Fruit fly (Drosophila melanogaster) whole organism, prepupa: ENCODE data around the gene CG14220.
A peak's percentile ranks its signal among the peaks of the same experiment; 100 is the strongest.

Source experiments
- CG10669 ChIP-seq: fragments of 200-800 bp; sonication (Bioruptor generic); optimal IDR thresholded peaks from 3 replicates; lab custom pipeline; 2018; ENCODE audit warnings: missing biosample characterization, mild to moderate bottlenecking, missing genetic modification characterization, moderate library complexity
- CG11294 ChIP-seq: fragments of 200-800 bp; sonication (Bioruptor generic); IDR thresholded peaks from 2 replicates; pipeline ENCODE4 v1.3.6; 2022; ENCODE audit warnings: missing biosample characterization, missing genetic modification characterization
- CG11902 ChIP-seq: fragments of 200-800 bp; sonication (Bioruptor generic); optimal IDR thresholded peaks from 3 replicates; lab custom pipeline; 2016; ENCODE audit warnings: missing biosample characterization, missing genetic modification characterization
- CG15336 ChIP-seq: fragments of 200-800 bp; sonication (Bioruptor generic); IDR thresholded peaks from 2 replicates; pipeline ENCODE4 v1.3.6; 2022; ENCODE audit warnings: missing biosample characterization, missing genetic modification characterization
- CG1621 ChIP-seq: fragments of 200-800 bp; sonication (Bioruptor generic); optimal IDR thresholded peaks from 3 replicates; lab custom pipeline; 2018; ENCODE audit warnings: missing biosample characterization, mild to moderate bottlenecking, missing genetic modification characterization
- CG16779 ChIP-seq: fragments of 200-800 bp; sonication (Bioruptor generic); optimal IDR thresholded peaks from 3 replicates; lab custom pipeline; 2017; ENCODE audit warnings: missing biosample characterization, mild to moderate bottlenecking, missing genetic modification characterization
- CG3032 ChIP-seq: fragments of 200-800 bp; optimal IDR thresholded peaks from 2 replicates; lab custom pipeline; 2019; ENCODE audit warnings: missing biosample characterization, mild to moderate bottlenecking, missing genetic modification characterization, moderate library complexity
- CG32006 ChIP-seq: fragments of 200-800 bp; sonication (Bioruptor generic); optimal IDR thresholded peaks from 3 replicates; lab custom pipeline; 2017; ENCODE audit warnings: missing biosample characterization, mild to moderate bottlenecking, missing genetic modification characterization
- CG34406 ChIP-seq: fragments of 200-800 bp; sonication (Bioruptor generic); optimal IDR thresholded peaks from 3 replicates; lab custom pipeline; 2016; ENCODE audit warnings: missing biosample characterization, missing genetic modification characterization
- CG3919 ChIP-seq: fragments of 200-800 bp; sonication (Bioruptor generic); optimal IDR thresholded peaks from 3 replicates; lab custom pipeline; 2016; ENCODE audit warnings: missing biosample characterization, missing genetic modification characterization
- CG4318 ChIP-seq: fragments of 200-800 bp; sonication (Bioruptor generic); optimal IDR thresholded peaks from 3 replicates; lab custom pipeline; 2017; ENCODE audit warnings: missing biosample characterization, mild to moderate bottlenecking, missing genetic modification characterization
- CG6163 ChIP-seq: fragments of 200-800 bp; sonication (Bioruptor generic); IDR thresholded peaks from 3 replicates; pipeline ENCODE4 v1.3.6; 2022; ENCODE audit warnings: missing biosample characterization, missing genetic modification characterization
- CG6808 ChIP-seq: fragments of 200-800 bp; sonication (Bioruptor generic); optimal IDR thresholded peaks from 3 replicates; lab custom pipeline; 2017; ENCODE audit warnings: missing biosample characterization, missing genetic modification characterization, mild to moderate bottlenecking, moderate library complexity, missing genetic modification reagents
- CG6854 ChIP-seq: fragments of 200-800 bp; sonication (Bioruptor generic); optimal IDR thresholded peaks from 2 replicates; lab custom pipeline; 2017; ENCODE audit warnings: missing biosample characterization, mild to moderate bottlenecking, missing genetic modification characterization
- CG8119 ChIP-seq: fragments of 200-800 bp; sonication (Bioruptor generic); IDR thresholded peaks from 3 replicates; pipeline ENCODE4 v1.3.6; 2022; ENCODE audit warnings: missing biosample characterization, missing genetic modification characterization
- CG8319 ChIP-seq: fragments of 200-800 bp; sonication (Bioruptor generic); optimal IDR thresholded peaks from 3 replicates; lab custom pipeline; 2016; ENCODE audit warnings: missing biosample characterization, missing genetic modification characterization
- CG9139 ChIP-seq: fragments of 200-800 bp; sonication (Bioruptor generic); optimal IDR thresholded peaks from 3 replicates; lab custom pipeline; 2017; ENCODE audit warnings: missing biosample characterization, mild to moderate bottlenecking, missing genetic modification characterization
- Eip78C ChIP-seq: fragments of 200-800 bp; sonication (Bioruptor generic); peaks from one replicate; lab custom pipeline; 2016; ENCODE audit warnings: missing biosample characterization, missing genetic modification characterization
- Eip93F ChIP-seq: fragments of 200-800 bp; sonication (Bioruptor generic); optimal IDR thresholded peaks from 2 replicates; lab custom pipeline; 2016; ENCODE audit warnings: missing biosample characterization, mild to moderate bottlenecking, missing genetic modification characterization
- Ets96B ChIP-seq: fragments of 200-800 bp; optimal IDR thresholded peaks from 2 replicates; lab custom pipeline; 2019; ENCODE audit warnings: missing biosample characterization, mild to moderate bottlenecking, missing genetic modification characterization, moderate library complexity
- Gug ChIP-seq: fragments of 200-800 bp; sonication (Bioruptor generic); IDR thresholded peaks from 2 replicates; pipeline ENCODE4 v1.3.6; 2022; ENCODE audit warnings: missing biosample characterization, missing genetic modification characterization
- Lpt ChIP-seq: fragments of 200-800 bp; sonication (Bioruptor generic); optimal IDR thresholded peaks from 3 replicates; lab custom pipeline; 2016; ENCODE audit warnings: missing biosample characterization, missing genetic modification characterization
- Met ChIP-seq: fragments of 200-800 bp; sonication (Bioruptor generic); optimal IDR thresholded peaks from 3 replicates; lab custom pipeline; 2016; ENCODE audit warnings: missing biosample characterization, missing genetic modification characterization
- Sox102F ChIP-seq: fragments of 200-800 bp; sonication (Bioruptor generic); optimal IDR thresholded peaks from 2 replicates; lab custom pipeline; 2016; ENCODE audit warnings: missing biosample characterization, mild to moderate bottlenecking, missing genetic modification characterization
- Sox14 ChIP-seq: fragments of 200-800 bp; sonication (Bioruptor generic); optimal IDR thresholded peaks from 3 replicates; lab custom pipeline; 2016; ENCODE audit warnings: missing biosample characterization, missing genetic modification characterization
- Sox15 ChIP-seq: fragments of 200-800 bp; sonication (Bioruptor generic); optimal IDR thresholded peaks from 3 replicates; lab custom pipeline; 2016; ENCODE audit warnings: missing biosample characterization, missing genetic modification characterization
- acj6 ChIP-seq: fragments of 200-800 bp; sonication (Bioruptor generic); optimal IDR thresholded peaks from 3 replicates; lab custom pipeline; 2016; ENCODE audit warnings: missing biosample characterization, missing genetic modification characterization
- dac ChIP-seq: fragments of 200-800 bp; sonication (Bioruptor generic); optimal IDR thresholded peaks from 2 replicates; lab custom pipeline; 2017; ENCODE audit warnings: missing biosample characterization, mild to moderate bottlenecking, missing genetic modification characterization
- dsx ChIP-seq: fragments of 200-800 bp; optimal IDR thresholded peaks from 3 replicates; lab custom pipeline; 2019; ENCODE audit warnings: missing biosample characterization, mild to moderate bottlenecking, missing genetic modification characterization, moderate library complexity; ENCODE audit not compliant: poor library complexity, severe bottlenecking
- eg ChIP-seq: fragments of 200-800 bp; sonication (Bioruptor generic); IDR thresholded peaks from 3 replicates; pipeline ENCODE4 v1.3.6; 2022; ENCODE audit warnings: missing biosample characterization, missing genetic modification characterization
- esn ChIP-seq: fragments of 200-800 bp; sonication (Bioruptor generic); optimal IDR thresholded peaks from 2 replicates; lab custom pipeline; 2016; ENCODE audit warnings: missing biosample characterization, mild to moderate bottlenecking, missing genetic modification characterization, moderate library complexity
- fd59A ChIP-seq: fragments of 200-800 bp; sonication (Bioruptor generic); optimal IDR thresholded peaks from 2 replicates; lab custom pipeline; 2017; ENCODE audit warnings: missing biosample characterization, mild to moderate bottlenecking, missing genetic modification characterization, missing genetic modification reagents
- fkh ChIP-seq: fragments of 200-800 bp; sonication (Bioruptor generic); optimal IDR thresholded peaks from 3 replicates; lab custom pipeline; 2017; ENCODE audit warnings: missing biosample characterization, mild to moderate bottlenecking, missing genetic modification characterization, moderate library complexity
- lz ChIP-seq: fragments of 200-800 bp; sonication (Bioruptor generic); optimal IDR thresholded peaks from 3 replicates; lab custom pipeline; 2016; ENCODE audit warnings: missing biosample characterization, missing genetic modification characterization
- net ChIP-seq: fragments of 200-800 bp; sonication (Bioruptor generic); optimal IDR thresholded peaks from 3 replicates; lab custom pipeline; 2016; ENCODE audit warnings: missing biosample characterization, missing genetic modification characterization
- ss ChIP-seq, 2 experiments: fragments of 200-800 bp; sonication (Bioruptor generic); optimal IDR thresholded peaks; 2 replicates in 1 of 2; 3 replicates in 1 of 2; lab custom pipeline; 2017 to 2018; ENCODE audit warnings: mild to moderate bottlenecking in 2 of 2, missing biosample characterization in 2 of 2, missing genetic modification characterization in 2 of 2, moderate library complexity in 1 of 2
- svp ChIP-seq: fragments of 200-800 bp; sonication (Bioruptor generic); peaks from one replicate; lab custom pipeline; 2016; ENCODE audit warnings: missing biosample characterization, missing genetic modification characterization
- vri ChIP-seq: fragments of 200-800 bp; sonication (Bioruptor generic); optimal IDR thresholded peaks from 3 replicates; lab custom pipeline; 2016; ENCODE audit warnings: missing biosample characterization, mild to moderate bottlenecking, missing genetic modification characterization

The CG14220 gene

dm6 chrX:19611226-19611625 is 9.6 kb upstream of the CG14220 start, which contains the start of the genes Shawn and Tyler:
Gene Shawn, plus strand, starts transcription at chrX:19611526.
Gene Tyler, plus strand, starts transcription at chrX:19611526.
- TF ChIP-seq Eip93F (GFP tag; lab: Kevin White, UChicago) (no peak), CG11902 (GFP tag; lab: Kevin White, UChicago) (no peak), CG4318 (GFP tag; lab: Kevin White, UChicago) (no peak), CG8119 (GFP tag; lab: Robert Waterston, UW) (no peak)
- TF ChIP-seq, all 60 proteins: peak for 0

DNA sequence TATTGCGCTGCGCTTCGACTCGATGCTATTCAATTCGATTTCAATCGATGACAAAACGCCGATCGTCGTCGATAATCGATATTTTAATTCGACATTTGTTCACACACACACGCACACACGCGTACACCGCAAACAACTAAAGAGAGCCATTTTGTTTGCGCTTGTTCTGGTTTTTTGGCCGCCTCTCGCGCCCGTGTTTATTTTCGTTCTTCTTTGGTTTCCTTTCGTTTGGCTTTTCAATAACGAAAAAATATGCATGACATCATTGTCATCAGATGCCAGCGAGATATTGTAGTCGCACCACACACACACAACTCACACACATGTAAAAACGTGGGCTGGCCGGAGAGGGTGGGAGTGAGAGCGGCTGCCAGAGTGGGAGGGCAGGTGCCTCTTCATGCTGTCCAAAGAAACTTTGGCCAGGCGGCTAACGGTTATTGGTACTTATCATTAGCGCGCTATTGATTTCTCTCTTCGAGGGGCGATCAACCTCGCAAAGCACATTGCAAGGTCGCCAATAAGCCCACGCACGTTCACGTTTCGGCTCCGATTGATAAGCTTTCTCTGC is 6.5 kb upstream of the CG14220 start:
- TF ChIP-seq dsx (no peak), Met (no peak), Eip78C (GFP tag; lab: Kevin White, UChicago) (peak; percentile 18), vri (GFP tag; lab: Kevin White, UChicago) (peak; percentile 57), fkh (peak; percentile 77), dac (GFP tag; lab: Kevin White, UChicago) (no peak), CG1621 (tag; lab: Kevin White, UChicago) (no peak)

DNA sequence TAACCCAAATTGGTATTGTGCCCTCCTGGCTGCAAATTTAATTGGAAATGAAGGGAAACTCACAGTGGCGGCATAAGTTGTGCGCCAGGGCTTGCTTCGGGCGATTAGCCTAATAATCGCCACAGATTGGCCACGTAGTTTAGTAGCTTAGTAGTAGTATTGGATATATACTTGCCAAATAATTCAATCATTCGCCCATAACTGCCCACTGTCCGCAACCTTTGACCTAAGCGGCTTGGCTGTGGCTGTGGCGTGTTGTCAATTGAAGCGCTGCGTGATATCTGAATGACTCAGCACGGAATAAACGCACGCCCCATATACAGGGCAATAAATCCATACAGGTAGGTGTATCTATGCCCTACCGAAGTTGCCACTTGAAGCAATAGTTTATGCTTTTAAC is 5.3 kb upstream of the CG14220 start:
- TF ChIP-seq svp (GFP tag; lab: Kevin White, UChicago), result peak; percentile 77
- TF ChIP-seq ss (GFP tag; optimal IDR thresholded peaks at IDR 0.05; lab: Kevin White, UChicago), result no peak

- TF ChIP-seq fd59A (GFP tag; lab: Kevin White, UChicago) (no peak), CG34406 (GFP tag; lab: Kevin White, UChicago) (no peak), Gug (GFP tag; lab: Robert Waterston, UW) (no peak), lz (GFP tag; lab: Kevin White, UChicago) (no peak), eg (GFP tag; lab: Robert Waterston, UW) (no peak), CG11294 (GFP tag; lab: Robert Waterston, UW) (no peak), CG15336 (no peak), Sox102F (GFP tag; lab: Kevin White, UChicago) (no peak)
Observed at dm6 chrX:19606558-19606957, 4.9 kb upstream of the CG14220 start.

dm6 chrX:19605915-19606314 is 4.3 kb upstream of the CG14220 start:
- TF ChIP-seq CG10669 (GFP tag; lab: Kevin White, UChicago) (no peak), CG9139 (GFP tag; lab: Kevin White, UChicago) (no peak), net (GFP tag; lab: Kevin White, UChicago) (peak; percentile 10), Sox102F (GFP tag; lab: Kevin White, UChicago) (no peak), Eip78C (GFP tag; lab: Kevin White, UChicago) (no peak), Gug (GFP tag; lab: Robert Waterston, UW) (no peak), CG6854 (GFP tag; lab: Kevin White, UChicago) (no peak), ss (GFP tag; optimal IDR thresholded peaks at IDR 0.05; lab: Kevin White, UChicago) (no peak), fd59A (GFP tag; lab: Kevin White, UChicago) (no peak), fkh (peak; percentile 37), CG11902 (GFP tag; lab: Kevin White, UChicago) (no peak), acj6 (GFP tag; lab: Kevin White, UChicago) (no peak)

DNA sequence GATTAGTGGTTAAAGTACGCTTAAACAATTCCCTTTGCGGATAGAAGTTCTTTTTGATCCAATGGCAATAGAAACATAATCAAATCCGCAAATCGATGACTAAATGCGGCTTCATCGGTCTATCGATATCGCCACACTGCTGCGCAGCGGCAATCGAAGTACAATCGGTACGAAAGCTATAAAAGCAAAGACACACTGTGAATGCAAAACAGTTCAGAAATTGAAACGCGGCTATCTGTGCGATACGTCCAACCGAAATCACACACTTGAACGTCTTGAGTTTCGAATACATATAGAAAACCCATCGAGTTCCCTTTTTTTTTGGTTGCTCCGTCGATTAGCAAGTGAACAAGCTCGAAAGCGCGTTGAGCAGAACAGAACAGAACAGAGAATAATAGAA is 3.3 kb upstream of the CG14220 start, which contains the start of gene CG14207:
Gene CG14207 (plus strand): TSS at position 203 of the 400 bp plus-strand sequence.
- TF ChIP-seq CG6163, result peak; percentile 47; the same call in 1 of the 3 replicates
- no peak for TF ChIP-seq fkh
- TF ChIP-seq Sox15 (GFP tag; lab: Kevin White, UChicago), result no peak
- TF ChIP-seq CG3032 (tag; lab: Kevin White, UChicago), result peak; percentile 0
- TF ChIP-seq esn, result peak; percentile 19
- TF ChIP-seq ss (GFP tag; optimal IDR thresholded peaks at IDR 0.05; lab: Kevin White, UChicago), result peak; percentile 2 to 10
- TF ChIP-seq vri (GFP tag; lab: Kevin White, UChicago), result peak; percentile 50
- TF ChIP-seq CG34406 (GFP tag; lab: Kevin White, UChicago), result no peak
- TF ChIP-seq CG11902 (GFP tag; lab: Kevin White, UChicago), result no peak
- TF ChIP-seq eg (GFP tag; lab: Robert Waterston, UW), result peak; percentile 28; the same call in 1 of the 3 replicates
- peak; percentile 66 for TF ChIP-seq Eip78C (GFP tag; lab: Kevin White, UChicago)
- no peak for TF ChIP-seq CG8319
- TF ChIP-seq CG3919 (GFP tag; lab: Kevin White, UChicago), result peak; percentile 2
- TF ChIP-seq dsx, result no peak
- TF ChIP-seq CG6808 (GFP tag; lab: Kevin White, UChicago), result peak; percentile 31
- TF ChIP-seq Met, result peak; percentile 3
- TF ChIP-seq Lpt (GFP tag; lab: Kevin White, UChicago), result no peak
- peak; percentile 29 for TF ChIP-seq CG16779 (tag; lab: Kevin White, UChicago)
- peak; percentile 11 for TF ChIP-seq Sox102F (GFP tag; lab: Kevin White, UChicago)
- no peak for TF ChIP-seq CG32006
- peak; percentile 34 for TF ChIP-seq Sox14
- no peak for TF ChIP-seq Ets96B (tag; lab: Kevin White, UChicago)
